Fruit fly (Drosophila melanogaster): ENCODE results near the gene CG34174.

DNA sequence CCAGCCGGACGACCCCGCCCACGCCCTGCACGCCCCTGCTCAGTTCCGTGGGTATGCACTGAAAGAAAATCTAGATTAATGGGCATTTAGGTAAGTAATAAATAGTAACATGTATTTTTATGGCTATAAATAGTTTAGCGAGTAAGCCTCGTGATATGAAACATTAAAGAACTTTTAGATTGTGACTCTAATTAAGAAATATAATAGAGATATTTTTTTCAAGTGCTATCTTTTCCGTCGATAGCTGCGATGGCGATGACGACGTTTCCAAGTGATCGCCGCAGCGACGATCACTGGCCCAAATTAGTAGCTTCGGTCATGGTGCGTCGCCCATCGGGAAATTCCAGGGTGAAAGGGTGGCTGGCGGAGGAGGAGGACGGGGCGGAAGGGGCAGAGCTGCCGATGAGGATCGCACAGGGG, 33.9 kb upstream of the CG34174 start:
- peak; percentile 79 for TF ChIP-seq spab (GFP tag; optimal IDR thresholded peaks at IDR 0.05)
- TF ChIP-seq CG6792 (GFP tag; optimal IDR thresholded peaks at IDR 0.05), result peak; percentile 86
- peak; percentile 83 for TF ChIP-seq CG10631 (GFP tag; optimal IDR thresholded peaks at IDR 0.05)
- TF ChIP-seq CG32006 (GFP tag; optimal IDR thresholded peaks at IDR 0.05), result peak; percentile 89
- peak; percentile 68 for TF ChIP-seq CG6854 (GFP tag; optimal IDR thresholded peaks at IDR 0.05)
- peak; percentile 81 for TF ChIP-seq Lpt (GFP tag; optimal IDR thresholded peaks at IDR 0.05)
- peak; percentile 73 for TF ChIP-seq CG11902 (GFP tag; optimal IDR thresholded peaks at IDR 0.05)
- TF ChIP-seq Gug (GFP tag; IDR thresholded peaks at IDR 0.05), result peak; percentile 78
- peak; percentile 84 for TF ChIP-seq dsx (GFP tag; optimal IDR thresholded peaks at IDR 0.05; ENCODE audit: poor library complexity, severe bottlenecking)
- TF ChIP-seq svp (GFP tag), result peak; percentile 94
- TF ChIP-seq CG4318 (GFP tag; optimal IDR thresholded peaks at IDR 0.05), result peak; percentile 78
- TF ChIP-seq CG11762 (GFP tag; optimal IDR thresholded peaks at IDR 0.05; ENCODE audit: insufficient read depth), result peak; percentile 71
- TF ChIP-seq CG8319 (GFP tag; optimal IDR thresholded peaks at IDR 0.05), result peak; percentile 72

Data from whole organism, prepupa.